Worm (Caenorhabditis elegans): ENCODE data around the gene mpk-2.

ce11 chrII:5154540-5154939, 50.6 kb downstream of the mpk-2 start, which contains the start of gene srb-12:
- TF ChIP-seq B0310.2 (tag; optimal IDR thresholded peaks at IDR 0.05): no peak
- TF ChIP-seq tra-4 (tag; optimal IDR thresholded peaks at IDR 0.05): no peak
- no peak for TF ChIP-seq scrt-1 (GFP tag; IDR thresholded peaks at IDR 0.05)
- no peak for TF ChIP-seq tbx-11 (GFP tag; IDR thresholded peaks at IDR 0.05)
- no peak for TF ChIP-seq ama-1 (optimal IDR thresholded peaks at IDR 0.05)
- no peak for TF ChIP-seq hmbx-1 (tag; optimal IDR thresholded peaks at IDR 0.05)
